Fruit fly (Drosophila melanogaster): ENCODE data around the gene CG14073.

The CG14073 gene

dm6 chr3L:18867521-18867920 lies 47.0 kb upstream of the CG14073 start, which contains the start of gene Dysb (continued):
- TF ChIP-seq dmrt11E (tag; optimal IDR thresholded peaks at IDR 0.05) (peak; percentile 86), CG18262 (tag; optimal IDR thresholded peaks at IDR 0.05) (peak; percentile 89), CG9727 (GFP tag; optimal IDR thresholded peaks at IDR 0.05) (peak; percentile 88), Side (GFP tag; optimal IDR thresholded peaks at IDR 0.05) (peak; percentile 66), Fer2 (tag; optimal IDR thresholded peaks at IDR 0.05) (peak; percentile 72), CG10431 (GFP tag; optimal IDR thresholded peaks at IDR 0.05) (peak; percentile 77), p53 (GFP tag; optimal IDR thresholded peaks at IDR 0.05) (no peak), CG8290 (GFP tag; optimal IDR thresholded peaks at IDR 0.05) (peak; percentile 33), CG8290 (tag; optimal IDR thresholded peaks at IDR 0.05) (peak in 1 of 2 experiments; percentile 85), Lpt (GFP tag; optimal IDR thresholded peaks at IDR 0.05) (no peak), Hr78 (GFP tag; optimal IDR thresholded peaks at IDR 0.05) (peak in 1 of 2 experiments; percentile 56), CG17568 (GFP tag; optimal IDR thresholded peaks at IDR 0.05) (peak; percentile 86), Sox102F (GFP tag; optimal IDR thresholded peaks at IDR 0.05) (peak; percentile 89), CG6175 (GFP tag; IDR thresholded peaks at IDR 0.05) (peak; percentile 73; the same call in 2 of the 3 replicates), NC2α (GFP tag; optimal IDR thresholded peaks at IDR 0.05) (no peak), Elba2 (GFP tag; optimal IDR thresholded peaks at IDR 0.05) (peak; percentile 44), CG11723 (GFP tag; optimal IDR thresholded peaks at IDR 0.05) (peak; percentile 75), pb (GFP tag; optimal IDR thresholded peaks at IDR 0.05) (peak; percentile 4), Opbp (GFP tag; IDR thresholded peaks at IDR 0.05; ENCODE audit: partially characterized antibody) (no peak), CG31441 (GFP tag; IDR thresholded peaks at IDR 0.05) (peak; percentile 94), run (tag; optimal IDR thresholded peaks at IDR 0.05) (peak; percentile 76), MTF-1 (GFP tag; optimal IDR thresholded peaks at IDR 0.05; ENCODE audit: borderline replicate concordance) (peak; percentile 84), CG11247 (GFP tag; IDR thresholded peaks at IDR 0.05) (peak; percentile 89), Scr (GFP tag; IDR thresholded peaks at IDR 0.05; ENCODE audit: partially characterized antibody) (no peak), Adf1 (GFP tag; IDR thresholded peaks at IDR 0.05) (peak; percentile 60), trem (tag; optimal IDR thresholded peaks at IDR 0.05) (peak; percentile 72), CG6683 (GFP tag; optimal IDR thresholded peaks at IDR 0.05) (peak; percentile 73), CG7271 (tag; optimal IDR thresholded peaks at IDR 0.05) (peak; percentile 47), Meics (GFP tag; optimal IDR thresholded peaks at IDR 0.05) (peak; percentile 89), HHEX (GFP tag; optimal IDR thresholded peaks at IDR 0.05) (peak; percentile 83), CG11085 (GFP tag; IDR thresholded peaks at IDR 0.05) (no peak; the same call in none of the 2 replicates), TFAM (GFP tag; optimal IDR thresholded peaks at IDR 0.05) (peak; percentile 8), Drgx (GFP tag; IDR thresholded peaks at IDR 0.05) (peak; percentile 92), pzg (GFP tag; optimal IDR thresholded peaks at IDR 0.05) (no peak), wor (GFP tag; IDR thresholded peaks at IDR 0.05) (peak; percentile 43; the same call in 1 of the 2 replicates), hbn (GFP tag; IDR thresholded peaks at IDR 0.05; ENCODE audit: partially characterized antibody) (0 out of 2 replicates have a peak, but pooled peaks have one; percentile 34), CG4617 (GFP tag; optimal IDR thresholded peaks at IDR 0.05; ENCODE audit: borderline replicate concordance) (peak; percentile 39), CG5180 (GFP tag; optimal IDR thresholded peaks at IDR 0.05) (peak; percentile 74)

DNA sequence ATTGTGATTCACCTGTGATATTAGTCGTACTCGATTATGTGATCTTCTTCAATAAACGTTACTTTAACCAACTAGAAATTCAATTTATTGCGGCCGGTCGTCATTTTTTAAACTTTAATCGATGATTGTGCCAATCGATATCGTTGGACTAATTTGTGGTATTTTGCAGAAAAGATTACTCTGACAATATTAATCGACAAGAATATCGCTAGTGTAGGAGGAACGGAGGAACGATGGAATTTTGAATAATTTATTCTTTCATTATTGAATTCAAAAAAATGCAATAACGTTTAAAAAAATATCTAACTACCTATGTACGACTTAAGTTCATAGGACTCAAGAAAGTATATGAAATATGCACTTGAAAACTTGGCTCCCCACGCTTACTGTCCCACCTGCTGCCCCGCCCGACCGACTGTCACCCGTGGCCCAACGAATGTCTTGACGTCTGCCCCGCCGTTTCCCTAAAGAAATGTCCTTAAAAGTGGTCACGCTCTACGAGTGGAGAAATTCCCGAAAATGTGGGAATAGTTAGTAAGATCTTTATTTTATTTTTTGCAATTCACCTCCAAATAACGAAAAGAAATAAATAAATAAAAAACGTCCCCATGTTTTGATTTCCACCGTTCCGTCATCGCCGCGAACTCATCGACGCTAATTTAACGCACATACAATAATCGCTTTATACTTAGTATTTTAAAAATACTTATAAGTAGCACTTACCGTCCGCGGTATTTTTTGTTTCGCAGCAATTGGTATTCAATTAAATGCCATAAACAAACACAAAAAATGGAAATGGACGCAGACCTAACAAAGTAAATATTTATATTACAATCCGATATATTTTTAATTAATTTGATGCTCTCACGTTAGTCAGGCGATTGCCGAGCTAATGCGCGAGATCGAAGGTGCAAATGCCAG lies 45.2 kb upstream of the CG14073 start, which contains the start of gene CG14074:
TSS of gene CG14074 (plus strand) at position 779 of the 921 bp plus-strand sequence.
- TF ChIP-seq gfzf (GFP tag; optimal IDR thresholded peaks at IDR 0.05) (peak; percentile 62), hb (GFP tag; IDR thresholded peaks at IDR 0.05; ENCODE audit: partially characterized antibody) (peak; percentile 72), Opbp (GFP tag; IDR thresholded peaks at IDR 0.05; ENCODE audit: partially characterized antibody) (peak; percentile 78; the same call in 2 of the 3 replicates), CG7271 (tag; optimal IDR thresholded peaks at IDR 0.05) (peak; percentile 4), zen (tag; optimal IDR thresholded peaks at IDR 0.05) (peak; percentile 5), ato (GFP tag; IDR thresholded peaks at IDR 0.05; ENCODE audit: partially characterized antibody) (peak; percentile 69; the same call in 1 of the 2 replicates), hkb (optimal IDR thresholded peaks at IDR 0.05) (no peak), hkb (GFP tag; IDR thresholded peaks at IDR 0.05) (0 out of 2 replicates have a peak, but pooled peaks have one; percentile 21), sens (GFP tag) (no peak), Vsx1 (GFP tag; optimal IDR thresholded peaks at IDR 0.05) (peak; percentile 2), nerfin-2 (GFP tag; IDR thresholded peaks at IDR 0.05; ENCODE audit: partially characterized antibody) (peak; percentile 64), dmrt11E (tag; optimal IDR thresholded peaks at IDR 0.05) (no peak), CG30020 (tag; optimal IDR thresholded peaks at IDR 0.05) (peak; percentile 66)

All from whole organism, embryonic.